Worm (Caenorhabditis elegans): ENCODE data around the gene C03G6.17.

C03G6.17 gene

DNA sequence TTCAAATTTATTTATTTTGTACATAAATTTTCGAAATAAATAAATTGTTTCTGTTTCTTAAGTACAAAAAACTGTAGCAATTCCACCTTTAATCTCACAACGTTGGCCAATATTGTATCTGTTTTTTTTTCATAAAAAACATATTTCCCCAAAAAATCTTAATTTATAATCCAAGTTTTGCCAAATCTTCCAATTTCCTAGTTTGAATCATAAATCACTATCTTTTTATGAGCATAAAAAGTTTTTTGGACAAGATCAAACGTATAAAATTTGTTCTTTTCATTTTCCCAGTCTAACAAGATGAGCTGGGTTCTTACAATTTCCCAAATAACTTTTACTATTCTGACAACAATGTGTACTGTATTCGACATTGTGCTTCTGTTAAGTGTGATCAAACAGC, 39.3 kb upstream of the C03G6.17 start, which contains the start of gene srxa-4:
Gene srxa-4 (plus strand): TSS at position 301 of the 400 bp plus-strand sequence.
- no peak for TF ChIP-seq nhr-21 (tag; optimal IDR thresholded peaks at IDR 0.05)
- no peak for TF ChIP-seq zag-1 (tag; optimal IDR thresholded peaks at IDR 0.05)
- no peak for TF ChIP-seq nhr-237 (tag; optimal IDR thresholded peaks at IDR 0.05)
- TF ChIP-seq egl-27 (tag; optimal IDR thresholded peaks at IDR 0.05) = no peak
- TF ChIP-seq aly-2 (tag; optimal IDR thresholded peaks at IDR 0.05) = no peak
- no peak for TF ChIP-seq unc-55 (GFP tag; optimal IDR thresholded peaks at IDR 0.05)

DNA sequence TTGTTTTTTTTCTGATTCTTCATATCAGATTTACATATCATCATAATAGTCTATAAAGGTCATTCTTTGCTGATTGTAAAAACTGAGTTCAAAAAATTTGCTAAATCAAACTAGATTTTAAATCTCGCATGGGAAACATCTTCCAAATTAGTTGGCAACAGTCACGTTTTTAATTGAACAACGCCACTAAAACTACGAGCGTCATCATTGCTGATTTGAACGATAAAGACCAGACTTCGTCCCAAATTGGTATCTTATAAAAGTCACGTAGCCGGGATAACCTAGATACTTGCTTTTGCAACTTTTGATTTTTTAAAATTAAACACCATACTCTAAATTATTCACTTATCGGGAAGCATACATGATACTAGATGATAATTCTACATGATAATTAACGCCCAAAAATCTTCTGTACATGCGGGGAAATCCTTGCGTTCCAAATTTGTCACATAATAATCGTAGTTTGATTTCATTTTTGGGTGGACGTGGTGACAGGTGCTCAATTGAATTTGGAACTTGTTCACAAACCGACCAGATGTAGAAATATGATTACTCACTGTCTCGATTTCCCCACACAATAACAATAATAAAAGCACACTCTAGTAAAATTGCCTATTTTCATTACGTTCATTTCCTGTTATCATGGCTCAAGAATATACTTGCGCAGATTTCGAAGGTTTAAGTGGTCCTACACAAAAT, 36.3 kb upstream of the C03G6.17 start, which contains the start of gene srw-67:
Gene srw-67 (plus strand): TSS at position 643 of the 699 bp plus-strand sequence.
- TF ChIP-seq ztf-4 (tag; optimal IDR thresholded peaks at IDR 0.05) (no peak), nhr-25 (tag; optimal IDR thresholded peaks at IDR 0.05) (peak; percentile 51), unc-62 (GFP tag; optimal IDR thresholded peaks at IDR 0.05) (no peak)

DNA sequence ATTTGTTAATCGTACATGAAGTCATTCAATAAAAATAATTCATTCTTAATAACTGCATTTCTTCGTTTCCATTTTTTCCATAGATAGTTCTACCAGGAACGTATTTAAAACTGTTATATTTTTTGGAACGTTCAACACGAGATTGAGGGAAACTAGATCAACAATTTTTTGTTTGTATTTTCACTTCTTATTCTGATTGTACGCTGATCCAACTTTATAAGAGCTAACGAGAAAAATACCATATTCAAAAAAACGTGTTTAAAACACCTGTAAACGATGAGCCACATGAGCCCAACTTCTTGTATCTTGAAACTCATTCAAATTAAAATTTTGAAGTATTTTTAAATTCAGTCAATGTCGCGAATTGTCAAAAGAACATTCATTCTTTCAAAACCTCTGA, 35.7 kb upstream of the C03G6.17 start:
- TF ChIP-seq nhr-23 (tag; optimal IDR thresholded peaks at IDR 0.05) (no peak), peb-1 (tag; optimal IDR thresholded peaks at IDR 0.05) (no peak), lin-13 (GFP tag; optimal IDR thresholded peaks at IDR 0.05) (no peak), elt-1 (tag; optimal IDR thresholded peaks at IDR 0.05) (no peak), crh-2 (tag; optimal IDR thresholded peaks at IDR 0.05) (no peak), nhr-129 (tag; optimal IDR thresholded peaks at IDR 0.05) (no peak), blmp-1 (tag; optimal IDR thresholded peaks at IDR 0.05; ENCODE audit: insufficient read depth) (no peak), Y55F3AM.14 (GFP tag; optimal IDR thresholded peaks at IDR 0.05) (no peak), alr-1 (tag; optimal IDR thresholded peaks at IDR 0.05) (no peak), ZK546.5 (tag; optimal IDR thresholded peaks at IDR 0.05) (no peak), sma-9 (GFP tag; optimal IDR thresholded peaks at IDR 0.05) (no peak), sma-9 (tag; optimal IDR thresholded peaks at IDR 0.05) (no peak), sma-3 (GFP tag; optimal IDR thresholded peaks at IDR 0.05) (peak; percentile 1), snpc-4 (tag; optimal IDR thresholded peaks at IDR 0.05) (no peak), C34F6.9 (tag; optimal IDR thresholded peaks at IDR 0.05) (no peak), nhr-6 (tag; optimal IDR thresholded peaks at IDR 0.05) (no peak), nhr-21 (tag; optimal IDR thresholded peaks at IDR 0.05) (peak; percentile 31)

DNA sequence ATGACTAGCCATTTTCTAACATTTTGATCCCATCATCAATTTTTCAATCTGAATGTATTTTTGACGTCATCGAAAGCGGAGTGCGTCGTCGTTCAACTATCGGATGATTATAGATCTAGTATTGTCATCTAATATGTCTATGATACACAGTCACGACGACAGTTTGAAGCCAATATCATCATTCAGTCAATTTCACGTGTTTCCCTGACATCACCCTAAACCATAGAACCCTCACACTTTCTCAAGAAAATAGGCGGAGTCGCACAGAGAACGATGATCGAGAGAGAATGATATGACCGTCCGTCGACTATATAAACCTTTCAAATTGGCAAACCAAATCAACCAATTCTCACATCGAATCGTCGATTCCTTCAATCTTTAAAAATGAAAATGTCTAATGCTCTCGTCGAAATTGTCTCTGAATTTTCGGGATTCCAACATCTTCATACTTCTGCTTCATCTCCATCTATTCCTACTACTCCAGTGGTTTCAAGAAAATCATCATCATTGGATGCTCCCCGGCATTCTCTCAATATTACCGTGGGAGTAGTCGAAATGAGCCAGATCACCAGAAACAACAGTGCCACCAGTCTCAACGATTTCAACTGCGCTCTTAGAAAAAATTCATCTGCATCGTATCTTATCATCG, 35.0 kb upstream of the C03G6.17 start, which contains the start of gene F18E3.13:
Gene F18E3.13 (plus strand): TSS at position 385 of the 649 bp plus-strand sequence.
- TF ChIP-seq alr-1 (tag; optimal IDR thresholded peaks at IDR 0.05) (no peak), Y55F3AM.14 (GFP tag; optimal IDR thresholded peaks at IDR 0.05) (peak; percentile 46), C34F6.9 (tag; optimal IDR thresholded peaks at IDR 0.05) (no peak), nhr-12 (tag; optimal IDR thresholded peaks at IDR 0.05) (no peak), mab-5 (tag; optimal IDR thresholded peaks at IDR 0.05) (no peak), blmp-1 (tag; optimal IDR thresholded peaks at IDR 0.05; ENCODE audit: insufficient read depth) (peak; percentile 94), R02D3.7 (tag; optimal IDR thresholded peaks at IDR 0.05) (no peak), zag-1 (tag; optimal IDR thresholded peaks at IDR 0.05) (no peak), nhr-237 (tag; optimal IDR thresholded peaks at IDR 0.05) (no peak), nhr-129 (tag; optimal IDR thresholded peaks at IDR 0.05) (peak; percentile 69), nhr-10 (tag; optimal IDR thresholded peaks at IDR 0.05) (no peak), peb-1 (tag; optimal IDR thresholded peaks at IDR 0.05) (no peak), lsy-2 (tag; optimal IDR thresholded peaks at IDR 0.05) (peak in 1 of 2 experiments; percentile 25), lin-11 (tag; optimal IDR thresholded peaks at IDR 0.05) (no peak), nhr-11 (tag; optimal IDR thresholded peaks at IDR 0.05) (no peak), ceh-82 (tag; optimal IDR thresholded peaks at IDR 0.05) (no peak), nhr-23 (tag; optimal IDR thresholded peaks at IDR 0.05) (no peak), lin-13 (GFP tag; optimal IDR thresholded peaks at IDR 0.05) (no peak), mbf-1 (tag; optimal IDR thresholded peaks at IDR 0.05) (no peak), nhr-21 (tag; optimal IDR thresholded peaks at IDR 0.05) (peak; percentile 97), elt-3 (tag; optimal IDR thresholded peaks at IDR 0.05) (no peak), aly-2 (tag; optimal IDR thresholded peaks at IDR 0.05) (no peak), sem-4 (tag; optimal IDR thresholded peaks at IDR 0.05) (peak; percentile 48), ama-1 (optimal IDR thresholded peaks at IDR 0.05) (peak; percentile 86), dmd-4 (tag; optimal IDR thresholded peaks at IDR 0.05) (no peak), fos-1 (tag; optimal IDR thresholded peaks at IDR 0.05) (peak; percentile 21), F13H6.1 (tag; optimal IDR thresholded peaks at IDR 0.05) (peak; percentile 35), snpc-4 (tag; optimal IDR thresholded peaks at IDR 0.05) (no peak), ztf-4 (tag; optimal IDR thresholded peaks at IDR 0.05) (no peak), unc-55 (GFP tag; optimal IDR thresholded peaks at IDR 0.05) (no peak), sma-9 (GFP tag; optimal IDR thresholded peaks at IDR 0.05) (peak; percentile 95), sma-9 (tag; optimal IDR thresholded peaks at IDR 0.05) (no peak), nhr-77 (tag; optimal IDR thresholded peaks at IDR 0.05) (no peak), unc-39 (tag; optimal IDR thresholded peaks at IDR 0.05) (no peak), skn-1 (tag; optimal IDR thresholded peaks at IDR 0.05) (no peak), elt-1 (tag; optimal IDR thresholded peaks at IDR 0.05) (no peak), ztf-11 (tag; optimal IDR thresholded peaks at IDR 0.05) (no peak), nhr-6 (tag; optimal IDR thresholded peaks at IDR 0.05) (peak; percentile 63), egl-27 (tag; optimal IDR thresholded peaks at IDR 0.05) (peak; percentile 65)

Measured in whole organism, L2 larva.